Worm (Caenorhabditis elegans) whole organism, L4 larva: ENCODE measurements around the gene F11G11.13.

ENCODE experiments used
- D1046.2 ChIP-seq: fragments of 200-800 bp; sonication (Bioruptor generic); IDR thresholded peaks from 2 replicates; pipeline ENCODE4 v1.3.6; 2022; ENCODE audit warnings: missing genetic modification characterization, missing compliant biosample characterization
- F26F4.8 ChIP-seq: fragments of 200-800 bp; sonication (Bioruptor generic); conservative IDR thresholded peaks from 2 replicates; pipeline ENCODE4 v1.3.6; 2022; ENCODE audit warnings: missing genetic modification characterization, missing compliant biosample characterization
- F37D6.2 ChIP-seq: sonication (generic microtip); optimal IDR thresholded peaks from 2 replicates; lab custom pipeline; 2016; ENCODE audit warnings: mild to moderate bottlenecking, missing genetic modification characterization, missing compliant biosample characterization
- F44E2.7 ChIP-seq: fragments of 200-800 bp; sonication (Bioruptor generic); IDR thresholded peaks from 2 replicates; pipeline ENCODE4 v2.1.2; 2022; ENCODE audit warnings: missing genetic modification characterization, missing compliant biosample characterization
- R02D3.7 ChIP-seq: fragments of 150-350 bp; sonication (generic microtip); optimal IDR thresholded peaks from 3 replicates; lab custom pipeline; 2014; ENCODE audit warnings: missing biosample characterization, missing genetic modification characterization
- T20F7.1 ChIP-seq: fragments of 200-800 bp; sonication (Bioruptor generic); optimal IDR thresholded peaks from 2 replicates; lab custom pipeline; 2018; ENCODE audit warnings: mild to moderate bottlenecking, missing genetic modification characterization, missing compliant biosample characterization
- T26A8.4 ChIP-seq: fragments of 200-800 bp; sonication (Bioruptor generic); IDR thresholded peaks from 2 replicates; pipeline ENCODE4 v1.3.6; 2022; ENCODE audit warnings: missing genetic modification characterization, missing compliant biosample characterization
- Y48G9A.11 ChIP-seq: fragments of 200-800 bp; sonication (Bioruptor generic); IDR thresholded peaks from 2 replicates; pipeline ENCODE4 v1.3.6; 2022; ENCODE audit warnings: missing genetic modification reagents, missing genetic modification characterization, missing compliant biosample characterization
- aha-1 ChIP-seq: fragments of 150-350 bp; peaks from one replicate; lab custom pipeline; 2014; ENCODE audit warnings: missing biosample characterization, missing genetic modification characterization
- arid-1 ChIP-seq: fragments of 200-800 bp; sonication (Bioruptor generic); conservative IDR thresholded peaks from 2 replicates; pipeline ENCODE4 v1.3.6; 2022; ENCODE audit warnings: missing genetic modification reagents, missing genetic modification characterization, missing compliant biosample characterization
- ceh-20 ChIP-seq: fragments of 200-800 bp; sonication (Bioruptor generic); IDR thresholded peaks from 2 replicates; pipeline ENCODE4 v1.3.6; 2022; ENCODE audit warnings: missing genetic modification reagents, missing genetic modification characterization, missing compliant biosample characterization
- ceh-28 ChIP-seq: fragments of 150-350 bp; optimal IDR thresholded peaks from 2 replicates; lab custom pipeline; 2014; ENCODE audit warnings: missing biosample characterization, missing genetic modification reagents, missing genetic modification characterization
- ceh-44 ChIP-seq: fragments of 200-800 bp; sonication (Bioruptor generic); IDR thresholded peaks from 2 replicates; pipeline ENCODE4 v1.3.6; 2022; ENCODE audit warnings: missing genetic modification reagents, missing genetic modification characterization, missing compliant biosample characterization
- ceh-82 ChIP-seq: sonication (generic microtip); optimal IDR thresholded peaks from 2 replicates; lab custom pipeline; 2017; ENCODE audit warnings: missing biosample characterization, missing genetic modification characterization
- ctbp-1 ChIP-seq: fragments of 200-800 bp; sonication (Bioruptor generic); IDR thresholded peaks from 2 replicates; pipeline ENCODE4 v1.3.6; 2022; ENCODE audit warnings: missing genetic modification reagents, missing genetic modification characterization, missing compliant biosample characterization
- daf-12 ChIP-seq: fragments of 150-350 bp; optimal IDR thresholded peaks from 2 replicates; lab custom pipeline; 2014; ENCODE audit warnings: missing biosample characterization, missing genetic modification reagents, missing genetic modification characterization
- daf-8 ChIP-seq: fragments of 200-800 bp; sonication (Bioruptor generic); IDR thresholded peaks from 2 replicates; pipeline ENCODE4 v1.3.6; 2022; ENCODE audit warnings: missing genetic modification characterization, missing compliant biosample characterization
- dmd-6 ChIP-seq: fragments of 200-800 bp; sonication (Bioruptor generic); IDR thresholded peaks from 2 replicates; pipeline ENCODE4 v1.3.6; 2022; ENCODE audit warnings: missing genetic modification reagents, missing genetic modification characterization, missing compliant biosample characterization
- dmd-8 ChIP-seq: fragments of 200-800 bp; sonication (Bioruptor generic); IDR thresholded peaks from 2 replicates; pipeline ENCODE4 v1.3.6; 2022; ENCODE audit warnings: missing genetic modification characterization, missing compliant biosample characterization
- egl-43 ChIP-seq: fragments of 200-800 bp; sonication (Bioruptor generic); IDR thresholded peaks from 2 replicates; pipeline ENCODE4 v1.3.6; 2022; ENCODE audit warnings: missing genetic modification reagents, missing genetic modification characterization, missing compliant biosample characterization
- fkh-10 ChIP-seq: fragments of 150-350 bp; optimal IDR thresholded peaks from 2 replicates; lab custom pipeline; 2014; ENCODE audit warnings: missing biosample characterization, missing genetic modification reagents, missing genetic modification characterization
- gei-8 ChIP-seq: fragments of 200-800 bp; sonication (Bioruptor generic); optimal IDR thresholded peaks from 2 replicates; lab custom pipeline; 2018; ENCODE audit warnings: mild to moderate bottlenecking, missing genetic modification characterization, missing compliant biosample characterization
- lin-29 ChIP-seq: fragments of 200-800 bp; sonication (Bioruptor generic); IDR thresholded peaks from 2 replicates; pipeline ENCODE4 v1.3.6; 2022; ENCODE audit warnings: missing genetic modification reagents, missing genetic modification characterization, missing compliant biosample characterization
- lin-38 ChIP-seq: fragments of 200-800 bp; sonication (Bioruptor generic); IDR thresholded peaks from 2 replicates; pipeline ENCODE4 v1.3.6; 2022; ENCODE audit warnings: missing genetic modification reagents, missing genetic modification characterization, missing compliant biosample characterization
- madf-5 ChIP-seq, 2 experiments: fragments of 200-800 bp; sonication (Bioruptor generic); IDR thresholded peaks; 2 replicates each; pipeline ENCODE4 v1.3.6; 2022; ENCODE audit warnings: missing compliant biosample characterization in 2 of 2, missing genetic modification characterization in 2 of 2
- madf-9 ChIP-seq: fragments of 200-800 bp; sonication (Bioruptor generic); conservative IDR thresholded peaks from 2 replicates; pipeline ENCODE4 v1.3.6; 2022; ENCODE audit warnings: missing genetic modification reagents, missing genetic modification characterization, missing compliant biosample characterization
- mxl-2 ChIP-seq: fragments of 200-800 bp; sonication (Bioruptor generic); conservative IDR thresholded peaks from 2 replicates; pipeline ENCODE4 v1.3.6; 2022; ENCODE audit warnings: missing genetic modification reagents, missing genetic modification characterization, missing compliant biosample characterization
- nhr-10 ChIP-seq: fragments of 150-350 bp; optimal IDR thresholded peaks from 2 replicates; lab custom pipeline; 2014; ENCODE audit warnings: missing biosample characterization, missing genetic modification characterization
- nhr-11 ChIP-seq: fragments of 150-350 bp; optimal IDR thresholded peaks from 2 replicates; lab custom pipeline; 2014; ENCODE audit warnings: missing biosample characterization, missing genetic modification characterization
- nhr-111 ChIP-seq: fragments of 200-800 bp; sonication (Bioruptor generic); optimal IDR thresholded peaks from 2 replicates; lab custom pipeline; 2018; ENCODE audit warnings: mild to moderate bottlenecking, missing genetic modification characterization, missing compliant biosample characterization
- nhr-42 ChIP-seq: fragments of 200-800 bp; sonication (Bioruptor generic); IDR thresholded peaks from 2 replicates; pipeline ENCODE4 v1.3.6; 2022; ENCODE audit warnings: missing genetic modification characterization, missing compliant biosample characterization
- nhr-6 ChIP-seq: fragments of 150-350 bp; optimal IDR thresholded peaks from 2 replicates; lab custom pipeline; 2014; ENCODE audit warnings: missing biosample characterization, missing genetic modification characterization
- nhr-76 ChIP-seq: fragments of 150-350 bp; optimal IDR thresholded peaks from 2 replicates; lab custom pipeline; 2014; ENCODE audit warnings: missing biosample characterization, missing genetic modification characterization
- pha-4 ChIP-seq, 2 experiments: fragments of 150-350 bp in 1 of 2; fragments of 200-800 bp in 1 of 2; sonication (Bioruptor generic) in 1 of 2; IDR thresholded peaks in 1 of 2; optimal IDR thresholded peaks in 1 of 2; 2 replicates each; pipeline versions ENCODE4 v1.3.6 to Lab custom; 2014 to 2022; ENCODE audit warnings: missing genetic modification characterization in 2 of 2, missing genetic modification reagents in 2 of 2, missing biosample characterization in 1 of 2, missing compliant biosample characterization in 1 of 2
- pqm-1 ChIP-seq: sonication (generic microtip); optimal IDR thresholded peaks from 2 replicates; lab custom pipeline; 2017; ENCODE audit warnings: missing biosample characterization, missing genetic modification characterization
- sdz-12 ChIP-seq: fragments of 200-800 bp; sonication (Bioruptor generic); optimal IDR thresholded peaks from 2 replicates; lab custom pipeline; 2018; ENCODE audit warnings: mild to moderate bottlenecking, missing genetic modification characterization, missing compliant biosample characterization
- set-16 ChIP-seq: fragments of 200-800 bp; sonication (Bioruptor generic); IDR thresholded peaks from 2 replicates; pipeline ENCODE4 v1.3.6; 2022; ENCODE audit warnings: missing genetic modification reagents, missing genetic modification characterization, missing compliant biosample characterization
- snpc-4 ChIP-seq: fragments of 150-350 bp; optimal IDR thresholded peaks from 2 replicates; lab custom pipeline; 2014; ENCODE audit warnings: missing biosample characterization, missing genetic modification characterization
- spr-3 ChIP-seq: fragments of 200-800 bp; sonication (Bioruptor generic); optimal IDR thresholded peaks from 2 replicates; lab custom pipeline; 2018; ENCODE audit warnings: mild to moderate bottlenecking, missing genetic modification characterization, missing compliant biosample characterization
- tra-1 ChIP-seq: fragments of 200-800 bp; sonication (Bioruptor generic); IDR thresholded peaks from 2 replicates; pipeline ENCODE4 v1.3.6; 2022; ENCODE audit warnings: missing genetic modification reagents, missing genetic modification characterization, missing compliant biosample characterization
- unc-39 ChIP-seq: sonication (generic microtip); optimal IDR thresholded peaks from 2 replicates; lab custom pipeline; 2017; ENCODE audit warnings: missing biosample characterization, missing genetic modification characterization
- vab-7 ChIP-seq: fragments of 200-800 bp; sonication (Bioruptor generic); IDR thresholded peaks from 2 replicates; pipeline ENCODE4 v1.3.6; 2022; ENCODE audit warnings: missing genetic modification reagents, missing genetic modification characterization, missing compliant biosample characterization
- ztf-7 ChIP-seq: fragments of 150-350 bp; optimal IDR thresholded peaks from 2 replicates; lab custom pipeline; 2014; ENCODE audit warnings: missing biosample characterization, missing genetic modification characterization

F11G11.13 gene

ce11 chrII:4873029-4873428 is 3.0 kb downstream of the F11G11.13 start, which contains the start of gene col-73:
Gene col-73, minus strand, starts transcription at chrII:4873129.
- no peak for TF ChIP-seq nhr-111 (GFP tag; lab: Kevin White, UChicago)
- TF ChIP-seq T20F7.1 (GFP tag; lab: Kevin White, UChicago) = no peak
- no peak for TF ChIP-seq tra-1 (GFP tag; lab: Robert Waterston, UW)
- no peak for TF ChIP-seq gei-8
- no peak for TF ChIP-seq daf-12 (tag; lab: Kevin White, UChicago)
- TF ChIP-seq Y48G9A.11 (GFP tag; lab: Robert Waterston, UW) = no peak

ce11 chrII:4872359-4872758 is 3.6 kb downstream of the F11G11.13 start:
- TF ChIP-seq madf-5 (GFP tag; IDR thresholded peaks at IDR 0.05; lab: Robert Waterston, UW) = 0 out of 4 replicates have a peak, but pooled peaks of 1 of the 2 experiments have one; percentile 49
- TF ChIP-seq T26A8.4 (GFP tag; lab: Robert Waterston, UW) = 0 out of 2 replicates have a peak, but pooled peaks have one; percentile 17
- TF ChIP-seq set-16 (GFP tag; lab: Robert Waterston, UW) = peak; percentile 98
- 0 out of 2 replicates have a peak, but pooled peaks have one; percentile 13 for TF ChIP-seq Y48G9A.11 (GFP tag; lab: Robert Waterston, UW)
- TF ChIP-seq F26F4.8 (GFP tag; lab: Robert Waterston, UW) = 0 out of 2 replicates have a peak, but pooled peaks have one; percentile 24

- no peak for TF ChIP-seq dmd-6 (GFP tag; lab: Robert Waterston, UW)
- TF ChIP-seq ceh-82 (tag; lab: Kevin White, UChicago) = peak; percentile 20
These were observed 4.1 kb downstream of the F11G11.13 start for ce11 chrII:4871834-4872233.

- TF ChIP-seq arid-1 (GFP tag; lab: Robert Waterston, UW) (no peak), nhr-6 (tag; lab: Kevin White, UChicago) (no peak), D1046.2 (GFP tag; lab: Robert Waterston, UW) (no peak), mxl-2 (GFP tag; lab: Robert Waterston, UW) (no peak), unc-39 (tag; lab: Kevin White, UChicago) (no peak), F26F4.8 (GFP tag; lab: Robert Waterston, UW) (no peak), ztf-7 (tag; lab: Kevin White, UChicago) (no peak), ctbp-1 (no peak), madf-9 (no peak), ceh-44 (GFP tag; lab: Robert Waterston, UW) (no peak), R02D3.7 (tag; lab: Kevin White, UChicago) (no peak), spr-3 (no peak), fkh-10 (no peak)
These were observed 5.3 kb downstream of the F11G11.13 start, which contains the start of gene col-20 for ce11 chrII:4870691-4871090. Gene col-20, minus strand, starts transcription at chrII:4870791.

ce11 chrII:4869793-4870343 is 6.1 kb downstream of the F11G11.13 start:
- TF ChIP-seq ceh-28 (tag; lab: Kevin White, UChicago) (no peak), aha-1 (tag; lab: Kevin White, UChicago) (peak; percentile 7), ceh-20 (no peak), lin-29 (GFP tag; lab: Robert Waterston, UW) (no peak), vab-7 (GFP tag; lab: Robert Waterston, UW) (no peak), F44E2.7 (no peak), set-16 (GFP tag; lab: Robert Waterston, UW) (peak; percentile 98), egl-43 (0 out of 2 replicates have a peak, but pooled peaks have one; percentile 33), pha-4 (GFP tag; IDR thresholded peaks at IDR 0.05; lab: Robert Waterston, UW) (no peak; the same call in 1 of the 2 replicates), pha-4 (tag; optimal IDR thresholded peaks at IDR 0.05; lab: Kevin White, UChicago) (no peak), nhr-111 (GFP tag; lab: Kevin White, UChicago) (no peak), nhr-10 (no peak), nhr-42 (GFP tag; lab: Robert Waterston, UW) (no peak), lin-38 (GFP tag; lab: Robert Waterston, UW) (no peak), daf-8 (no peak), madf-9 (peak; percentile 2; the same call in 1 of the 2 replicates), snpc-4 (tag; lab: Kevin White, UChicago) (no peak), sdz-12 (GFP tag; lab: Kevin White, UChicago) (no peak), pqm-1 (tag; lab: Kevin White, UChicago) (no peak), arid-1 (GFP tag; lab: Robert Waterston, UW) (no peak), nhr-76 (no peak), T26A8.4 (GFP tag; lab: Robert Waterston, UW) (no peak), F37D6.2 (tag; lab: Kevin White, UChicago) (no peak), nhr-11 (no peak), D1046.2 (GFP tag; lab: Robert Waterston, UW) (no peak), dmd-8 (GFP tag; lab: Robert Waterston, UW) (no peak)
